Fruit fly (Drosophila melanogaster) whole organism, wandering third instar larva: ENCODE results near the gene CG7512.

Source experiments
- Abd-B ChIP-seq: fragments of >200 bp; optimal IDR thresholded peaks from 2 replicates; lab custom pipeline; 2017; ENCODE audit warnings: missing biosample characterization, missing genetic modification characterization
- CG9705 ChIP-seq: fragments of 200-800 bp; sonication (Bioruptor generic); optimal IDR thresholded peaks from 2 replicates; lab custom pipeline; 2018; ENCODE audit warnings: missing biosample characterization, mild to moderate bottlenecking, missing genetic modification characterization
- CrebA ChIP-seq: fragments of 200-800 bp; sonication (Bioruptor generic); optimal IDR thresholded peaks from 2 replicates; lab custom pipeline; 2016; ENCODE audit warnings: missing biosample characterization, mild to moderate bottlenecking, missing genetic modification characterization, borderline replicate concordance
- Dif ChIP-seq: fragments of 200-275, 200-300 bp; sonication (Bioruptor generic); optimal IDR thresholded peaks from 2 replicates; lab custom pipeline; 2018; ENCODE audit warnings: missing biosample characterization, missing genetic modification characterization; ENCODE audit not compliant: partially characterized antibody
- GATAd ChIP-seq: sonication (Bioruptor generic); optimal IDR thresholded peaks from 2 replicates; lab custom pipeline; 2016; ENCODE audit warnings: missing biosample characterization, missing genetic modification characterization
- HLH106 ChIP-seq: fragments of 200-800 bp; optimal IDR thresholded peaks from 3 replicates; lab custom pipeline; 2019; ENCODE audit warnings: missing biosample characterization, mild to moderate bottlenecking, missing genetic modification characterization, moderate library complexity
- Hnf4 ChIP-seq: fragments of 200-800 bp; sonication (Bioruptor generic); optimal IDR thresholded peaks from 2 replicates; lab custom pipeline; 2016; ENCODE audit warnings: missing biosample characterization, mild to moderate bottlenecking, missing genetic modification characterization
- Jra ChIP-seq: sonication (Bioruptor generic); optimal IDR thresholded peaks from 2 replicates; lab custom pipeline; 2016; ENCODE audit warnings: missing biosample characterization, missing genetic modification characterization
- Mio ChIP-seq: sonication (Bioruptor generic); optimal IDR thresholded peaks from 2 replicates; lab custom pipeline; 2016; ENCODE audit warnings: missing biosample characterization, missing genetic modification characterization
- Myc ChIP-seq: fragments of >200 bp; optimal IDR thresholded peaks from 2 replicates; lab custom pipeline; 2017
- N ChIP-seq: fragments of >200 bp; optimal IDR thresholded peaks from 2 replicates; lab custom pipeline; 2018; ENCODE audit warnings: missing biosample characterization, missing external identifiers, missing genetic modification characterization
- OdsH ChIP-seq: fragments of 200-800 bp; sonication (Bioruptor generic); optimal IDR thresholded peaks from 2 replicates; lab custom pipeline; 2016; ENCODE audit warnings: missing biosample characterization, mild to moderate bottlenecking, missing genetic modification characterization
- Rel ChIP-seq, 2 experiments: fragments of 200-800 bp; sonication (Bioruptor generic) in 1 of 2; optimal IDR thresholded peaks; 2 replicates in 1 of 2; 3 replicates in 1 of 2; lab custom pipeline; 2016 to 2019; ENCODE audit warnings: mild to moderate bottlenecking in 2 of 2, missing biosample characterization in 2 of 2, missing genetic modification characterization in 2 of 2, moderate library complexity in 1 of 2
- Sp1 ChIP-seq: fragments of 200-800 bp; sonication (Bioruptor generic); optimal IDR thresholded peaks from 3 replicates; lab custom pipeline; 2019; ENCODE audit warnings: missing biosample characterization, mild to moderate bottlenecking, missing genetic modification characterization, moderate library complexity
- Vsx2 ChIP-seq: fragments of 200-300, 225-300 bp; sonication (Bioruptor generic); optimal IDR thresholded peaks from 2 replicates; lab custom pipeline; 2018; ENCODE audit warnings: missing biosample characterization, missing genetic modification characterization; ENCODE audit not compliant: partially characterized antibody
- br ChIP-seq: fragments of 200-800 bp; sonication (Bioruptor generic); optimal IDR thresholded peaks from 2 replicates; lab custom pipeline; 2016; ENCODE audit warnings: missing biosample characterization, missing genetic modification characterization
- brk ChIP-seq: fragments of 200-800 bp; sonication (Bioruptor generic); optimal IDR thresholded peaks from 2 replicates; lab custom pipeline; 2016; ENCODE audit warnings: missing biosample characterization, mild to moderate bottlenecking, missing genetic modification characterization
- dl ChIP-seq, 2 experiments: fragments of 175-275, 200-275 bp in 1 of 2; fragments of 200-275 bp in 1 of 2; sonication (Bioruptor generic); optimal IDR thresholded peaks; lab custom pipeline; 2018; ENCODE audit warnings: mild to moderate bottlenecking in 2 of 2, missing biosample characterization in 2 of 2, missing genetic modification characterization in 2 of 2, moderate library complexity in 2 of 2; ENCODE audit not compliant: partially characterized antibody in 2 of 2, insufficient read depth in 1 of 2
- dmrt93B ChIP-seq: fragments of 200-800 bp; sonication (Bioruptor generic); optimal IDR thresholded peaks from 2 replicates; lab custom pipeline; 2018; ENCODE audit warnings: missing biosample characterization, mild to moderate bottlenecking, missing genetic modification characterization
- dsf ChIP-seq: sonication (Bioruptor generic); optimal IDR thresholded peaks from 2 replicates; lab custom pipeline; 2016; ENCODE audit warnings: missing biosample characterization, missing genetic modification characterization, borderline replicate concordance
- ey ChIP-seq: fragments of 200-800 bp; sonication (Bioruptor generic); optimal IDR thresholded peaks from 2 replicates; lab custom pipeline; 2016; ENCODE audit warnings: missing biosample characterization, missing genetic modification characterization
- foxo ChIP-seq, 2 experiments: fragments of 200-800 bp; sonication (Bioruptor generic); optimal IDR thresholded peaks; 2 replicates in 1 of 2; 3 replicates in 1 of 2; lab custom pipeline; 2016 to 2017; ENCODE audit warnings: missing biosample characterization in 2 of 2, missing genetic modification characterization in 2 of 2
- fru ChIP-seq: fragments of 200-800 bp; sonication (Bioruptor generic); optimal IDR thresholded peaks from 3 replicates; lab custom pipeline; 2016; ENCODE audit warnings: missing biosample characterization, mild to moderate bottlenecking, missing genetic modification characterization
- h ChIP-seq: fragments of 200-800 bp; sonication (Bioruptor generic); optimal IDR thresholded peaks from 3 replicates; lab custom pipeline; 2016; ENCODE audit warnings: missing biosample characterization, mild to moderate bottlenecking, missing genetic modification characterization
- jim ChIP-seq: fragments of 175-275, 200-325 bp; sonication (Bioruptor generic); optimal IDR thresholded peaks from 2 replicates; lab custom pipeline; 2016; ENCODE audit warnings: missing biosample characterization, mild to moderate bottlenecking, missing genetic modification characterization
- lola ChIP-seq: fragments of >200 bp; optimal IDR thresholded peaks from 2 replicates; lab custom pipeline; 2017; ENCODE audit warnings: missing biosample characterization, missing genetic modification characterization
- pan ChIP-seq: fragments of >200 bp; optimal IDR thresholded peaks from 2 replicates; lab custom pipeline; 2017
- psq ChIP-seq: fragments of 200-800 bp; sonication (Bioruptor generic); optimal IDR thresholded peaks from 3 replicates; lab custom pipeline; 2017; ENCODE audit warnings: missing biosample characterization, mild to moderate bottlenecking, missing genetic modification characterization, moderate library complexity
- rgr ChIP-seq: fragments of 200-800 bp; sonication (Bioruptor generic); optimal IDR thresholded peaks from 3 replicates; lab custom pipeline; 2016; ENCODE audit warnings: missing biosample characterization, mild to moderate bottlenecking, missing genetic modification characterization
- tai ChIP-seq: sonication (Bioruptor generic); optimal IDR thresholded peaks from 2 replicates; lab custom pipeline; 2016; ENCODE audit warnings: missing biosample characterization, missing genetic modification characterization
- usp ChIP-seq: fragments of >200 bp; optimal IDR thresholded peaks from 2 replicates; lab custom pipeline; 2017; ENCODE audit warnings: missing biosample characterization, missing genetic modification characterization
- woc ChIP-seq: sonication (Bioruptor generic); optimal IDR thresholded peaks from 2 replicates; lab custom pipeline; 2016; ENCODE audit warnings: missing biosample characterization, mild to moderate bottlenecking, missing genetic modification characterization

Gene CG7512

dm6 chr3L:11484483-11484882 is 29.0 kb upstream of the CG7512 start:
- TF ChIP-seq br, result no peak

DNA sequence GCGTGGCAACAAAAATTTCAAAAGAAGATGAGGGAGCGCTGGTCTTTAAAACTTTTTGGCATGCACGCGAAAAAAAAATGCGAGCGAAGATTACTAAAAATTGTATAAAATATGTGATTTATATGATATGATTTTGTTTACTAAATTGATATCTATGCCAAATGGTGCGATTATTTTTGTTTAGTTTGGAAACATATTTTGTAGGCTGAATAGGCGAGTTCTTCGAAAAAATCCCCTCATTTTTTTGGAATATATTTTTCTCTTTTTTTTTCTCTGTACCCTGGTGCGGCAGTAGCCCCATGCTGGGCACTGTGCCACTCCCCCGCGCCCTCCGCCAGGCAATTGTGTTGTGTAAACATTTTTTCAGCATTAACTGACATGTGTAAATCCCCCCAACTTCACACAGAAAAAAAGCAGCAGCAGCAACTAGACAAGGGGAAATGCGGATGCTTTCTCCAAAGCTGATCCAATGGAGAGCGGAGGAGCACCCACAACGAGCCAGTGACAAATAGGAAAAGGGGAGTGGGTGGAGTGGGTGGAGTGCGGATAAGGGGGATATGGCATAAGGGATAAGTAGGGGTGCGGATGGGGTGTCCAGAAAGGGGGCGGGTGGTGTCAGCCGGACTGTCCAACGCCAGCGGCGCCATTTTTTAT is 27.4 kb upstream of the CG7512 start:
- TF ChIP-seq Vsx2 (GFP tag; lab: Kevin White, UChicago) (no peak), h (peak; percentile 30), ey (GFP tag; lab: Kevin White, UChicago) (peak; percentile 13), dmrt93B (GFP tag; lab: Kevin White, UChicago) (no peak), OdsH (peak; percentile 17), GATAd (GFP tag; lab: Kevin White, UChicago) (no peak), rgr (GFP tag; lab: Kevin White, UChicago) (no peak), Mio (GFP tag; lab: Kevin White, UChicago) (no peak), foxo (GFP tag; optimal IDR thresholded peaks at IDR 0.05; lab: Kevin White, UChicago) (peak in 1 of 2 experiments; percentile 20), pan (lab: Kevin White, UChicago) (no peak), Myc (lab: Kevin White, UChicago) (no peak), fru (GFP tag; lab: Kevin White, UChicago) (peak; percentile 18), CrebA (no peak), woc (no peak), usp (GFP tag; lab: Kevin White, UChicago) (no peak), lola (GFP tag; lab: Kevin White, UChicago) (no peak), CG9705 (GFP tag; lab: Kevin White, UChicago) (no peak), psq (GFP tag; lab: Kevin White, UChicago) (no peak), brk (GFP tag; lab: Kevin White, UChicago) (no peak), dsf (no peak), Jra (no peak), Dif (GFP tag; lab: Kevin White, UChicago) (no peak), N (no peak), tai (GFP tag; lab: Kevin White, UChicago) (no peak)

DNA sequence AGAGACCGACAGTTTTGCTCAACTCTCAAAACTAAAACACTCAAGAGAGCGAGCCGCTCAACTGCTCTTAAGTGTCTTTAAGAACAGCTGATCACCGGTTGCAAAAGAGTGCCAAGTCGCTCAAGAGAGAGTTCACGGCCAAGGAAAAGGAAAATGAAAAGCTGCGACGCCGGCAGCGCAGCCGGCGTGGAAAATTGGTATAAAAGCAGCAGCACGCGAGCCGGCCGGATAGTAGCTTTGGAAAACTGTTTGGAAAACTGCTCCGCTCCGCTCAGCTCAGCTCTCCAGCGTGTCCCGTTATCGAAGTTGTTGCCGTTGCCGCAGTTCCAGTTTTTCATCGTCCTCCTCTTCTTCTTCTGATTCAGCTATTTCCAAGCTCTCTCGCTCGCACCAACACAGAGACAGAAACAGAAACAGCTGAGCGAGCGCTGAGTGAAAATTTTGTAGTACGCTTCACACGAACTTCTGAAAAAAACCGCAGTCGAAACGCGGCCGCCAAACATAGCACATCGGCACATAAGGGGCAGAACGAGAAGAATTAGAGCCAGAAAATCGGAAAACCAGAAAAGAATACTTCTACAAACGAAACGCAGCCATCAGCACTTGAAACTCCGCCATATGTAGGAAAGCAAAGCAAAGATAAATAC is 26.1 kb upstream of the CG7512 start, which contains the start of gene chrb:
TSS of gene chrb (plus strand) at position 224 of the 647 bp plus-strand sequence.
- TF ChIP-seq CG9705 (GFP tag; lab: Kevin White, UChicago) (no peak), Jra (peak; percentile 41), dmrt93B (GFP tag; lab: Kevin White, UChicago) (no peak), dl (GFP tag; optimal IDR thresholded peaks at IDR 0.05; lab: Kevin White, UChicago; ENCODE audit: insufficient read depth in 1 of 2, partially characterized antibody in 2 of 2) (peak in 1 of 2 experiments; percentile 64), psq (GFP tag; lab: Kevin White, UChicago) (peak; percentile 71), foxo (GFP tag; optimal IDR thresholded peaks at IDR 0.05; lab: Kevin White, UChicago) (peak in 1 of 2 experiments; percentile 25), Sp1 (GFP tag; lab: Kevin White, UChicago) (peak; percentile 63), h (peak; percentile 38), OdsH (peak; percentile 37), br (no peak), Vsx2 (GFP tag; lab: Kevin White, UChicago) (peak; percentile 19), N (no peak), Myc (lab: Kevin White, UChicago) (no peak), GATAd (GFP tag; lab: Kevin White, UChicago) (no peak), Rel (GFP tag; optimal IDR thresholded peaks at IDR 0.05; lab: Kevin White, UChicago) (no peak), Rel (tag; optimal IDR thresholded peaks at IDR 0.05; lab: Kevin White, UChicago) (peak; percentile 31), Abd-B (GFP tag; lab: Kevin White, UChicago) (no peak), Hnf4 (GFP tag; lab: Kevin White, UChicago) (peak; percentile 32), fru (GFP tag; lab: Kevin White, UChicago) (peak; percentile 48), lola (GFP tag; lab: Kevin White, UChicago) (no peak), HLH106 (tag; lab: Kevin White, UChicago) (peak; percentile 16), jim (GFP tag; lab: Kevin White, UChicago) (no peak), brk (GFP tag; lab: Kevin White, UChicago) (no peak), rgr (GFP tag; lab: Kevin White, UChicago) (peak; percentile 66), Dif (GFP tag; lab: Kevin White, UChicago) (peak; percentile 77)
